Fruit fly (Drosophila melanogaster) whole organism, embryonic: ENCODE data around the gene Tis11.
A peak's percentile ranks its signal among the peaks of the same experiment; 100 is the strongest.

ENCODE experiments used
- CG10209 ChIP-seq: fragments of 200-800 bp; sonication (Bioruptor generic); optimal IDR thresholded peaks from 3 replicates; lab custom pipeline; 2017; ENCODE audit warnings: missing biosample characterization, mild to moderate bottlenecking, missing genetic modification characterization, missing genetic modification reagents
- CG11085 ChIP-seq: fragments of 200-800 bp; sonication (Bioruptor generic); IDR thresholded peaks from 2 replicates; pipeline ENCODE4 v1.3.6; 2022; ENCODE audit warnings: missing biosample characterization, missing genetic modification characterization
- CG12071 ChIP-seq: fragments of 200-800 bp; sonication (Bioruptor generic); optimal IDR thresholded peaks from 3 replicates; lab custom pipeline; 2018; ENCODE audit warnings: missing biosample characterization, mild to moderate bottlenecking, missing genetic modification characterization
- CG12391 ChIP-seq: fragments of 200-800 bp; sonication (Bioruptor generic); optimal IDR thresholded peaks from 3 replicates; lab custom pipeline; 2018; ENCODE audit warnings: missing biosample characterization, mild to moderate bottlenecking, missing genetic modification characterization, moderate library complexity
- CG13287 ChIP-seq: fragments of 200-800 bp; sonication (Bioruptor generic); IDR thresholded peaks from 2 replicates; pipeline ENCODE4 v1.3.6; 2022; ENCODE audit warnings: missing biosample characterization, missing genetic modification characterization; ENCODE audit not compliant: partially characterized antibody
- CG13775 ChIP-seq: fragments of 200-800 bp; sonication (Bioruptor generic); optimal IDR thresholded peaks from 3 replicates; lab custom pipeline; 2017; ENCODE audit warnings: missing biosample characterization, mild to moderate bottlenecking, missing genetic modification characterization
- CG1647 ChIP-seq: fragments of 200-800 bp; sonication (Bioruptor generic); optimal IDR thresholded peaks from 3 replicates; lab custom pipeline; 2016; ENCODE audit warnings: missing biosample characterization, missing genetic modification characterization
- CG17829 ChIP-seq: fragments of 200-800 bp; optimal IDR thresholded peaks from 2 replicates; lab custom pipeline; 2019; ENCODE audit warnings: missing biosample characterization, mild to moderate bottlenecking, missing genetic modification characterization, moderate library complexity
- CG18599 ChIP-seq: fragments of 200-800 bp; sonication (Bioruptor generic); optimal IDR thresholded peaks from 3 replicates; lab custom pipeline; 2017; ENCODE audit warnings: missing biosample characterization, missing genetic modification characterization, mild to moderate bottlenecking, moderate library complexity, missing genetic modification reagents
- CG2116 ChIP-seq: fragments of 200-800 bp; sonication (Bioruptor generic); optimal IDR thresholded peaks from 3 replicates; lab custom pipeline; 2018; ENCODE audit warnings: missing biosample characterization, mild to moderate bottlenecking, missing genetic modification characterization
- CG2202 ChIP-seq: fragments of 200-800 bp; sonication (Bioruptor generic); optimal IDR thresholded peaks from 2 replicates; lab custom pipeline; 2018; ENCODE audit warnings: missing biosample characterization, mild to moderate bottlenecking, missing genetic modification characterization
- CG3163 ChIP-seq: fragments of 200-800 bp; sonication (Bioruptor generic); optimal IDR thresholded peaks from 3 replicates; lab custom pipeline; 2016; ENCODE audit warnings: missing biosample characterization, missing genetic modification characterization
- CG42726 ChIP-seq: fragments of 200-800 bp; sonication (Bioruptor generic); IDR thresholded peaks from 2 replicates; pipeline ENCODE4 v1.3.6; 2022; ENCODE audit warnings: missing biosample characterization, missing genetic modification characterization; ENCODE audit not compliant: partially characterized antibody
- CG6683 ChIP-seq: fragments of 200-800 bp; sonication (Bioruptor generic); optimal IDR thresholded peaks from 2 replicates; lab custom pipeline; 2017; ENCODE audit warnings: missing biosample characterization, mild to moderate bottlenecking, missing genetic modification characterization, missing genetic modification reagents
- CG6791 ChIP-seq: fragments of 200-800 bp; sonication (Bioruptor generic); IDR thresholded peaks from 3 replicates; pipeline ENCODE4 v1.3.6; 2022; ENCODE audit warnings: missing biosample characterization, missing genetic modification characterization; ENCODE audit not compliant: partially characterized antibody
- CG7745 ChIP-seq: fragments of 200-800 bp; sonication (Bioruptor generic); optimal IDR thresholded peaks from 2 replicates; lab custom pipeline; 2018; ENCODE audit warnings: missing biosample characterization, mild to moderate bottlenecking, missing genetic modification characterization, moderate library complexity
- CG7963 ChIP-seq: fragments of 200-800 bp; sonication (Bioruptor generic); IDR thresholded peaks from 3 replicates; pipeline ENCODE4 v1.3.6; 2022; ENCODE audit warnings: missing biosample characterization, missing genetic modification characterization; ENCODE audit not compliant: partially characterized antibody
- CG8924 ChIP-seq: fragments of 200-800 bp; optimal IDR thresholded peaks from 3 replicates; lab custom pipeline; 2019; ENCODE audit warnings: missing biosample characterization, mild to moderate bottlenecking, missing genetic modification characterization, moderate library complexity
- CG9797 ChIP-seq: fragments of 200-800 bp; sonication (Bioruptor generic); optimal IDR thresholded peaks from 3 replicates; lab custom pipeline; 2018; ENCODE audit warnings: missing biosample characterization, mild to moderate bottlenecking, missing genetic modification characterization
- CG9932 ChIP-seq: fragments of 200-800 bp; sonication (Bioruptor generic); IDR thresholded peaks from 2 replicates; pipeline ENCODE4 v1.3.6; 2022; ENCODE audit warnings: missing biosample characterization, missing genetic modification characterization
- D19A ChIP-seq: fragments of 200-800 bp; optimal IDR thresholded peaks from 3 replicates; lab custom pipeline; 2019; ENCODE audit warnings: missing biosample characterization, mild to moderate bottlenecking, missing genetic modification characterization, moderate library complexity
- Deaf1 ChIP-seq: fragments of 200-800 bp; optimal IDR thresholded peaks from 3 replicates; lab custom pipeline; 2019; ENCODE audit warnings: missing biosample characterization, mild to moderate bottlenecking, missing genetic modification characterization, moderate library complexity
- Ets97D ChIP-seq: fragments of 200-800 bp; sonication (Bioruptor generic); optimal IDR thresholded peaks from 3 replicates; lab custom pipeline; 2016; ENCODE audit warnings: missing biosample characterization, missing genetic modification characterization
- Hsf ChIP-seq: fragments of 200-800 bp; sonication (Bioruptor generic); optimal IDR thresholded peaks from 3 replicates; lab custom pipeline; 2016; ENCODE audit warnings: missing biosample characterization, missing genetic modification characterization
- Lhr ChIP-seq: fragments of 200-800 bp; sonication (Bioruptor generic); optimal IDR thresholded peaks from 3 replicates; lab custom pipeline; 2017; ENCODE audit warnings: mild to moderate bottlenecking, missing biosample characterization, missing genetic modification reagents, missing genetic modification characterization
- Sin3A ChIP-seq: fragments of >200 bp; optimal IDR thresholded peaks from 2 replicates; lab custom pipeline; 2018
- Sry-δ ChIP-seq: fragments of 200-800 bp; sonication (Bioruptor generic); optimal IDR thresholded peaks from 2 replicates; lab custom pipeline; 2016; ENCODE audit warnings: missing biosample characterization, missing genetic modification characterization
- chinmo ChIP-seq: fragments of 200-800 bp; sonication (Bioruptor generic); IDR thresholded peaks from 4 replicates; pipeline ENCODE4 v1.3.6; 2022; ENCODE audit warnings: missing biosample characterization, missing genetic modification characterization; ENCODE audit not compliant: partially characterized antibody
- chm ChIP-seq: fragments of 200-800 bp; sonication (Bioruptor generic); IDR thresholded peaks from 2 replicates; pipeline ENCODE4 v1.3.6; 2022; ENCODE audit warnings: missing biosample characterization, missing genetic modification characterization
- cwo ChIP-seq: fragments of 200-800 bp; sonication (Bioruptor generic); optimal IDR thresholded peaks from 3 replicates; lab custom pipeline; 2017; ENCODE audit warnings: missing biosample characterization, missing genetic modification characterization, mild to moderate bottlenecking, moderate library complexity, missing genetic modification reagents
- emc ChIP-seq: fragments of 200-800 bp; sonication (Bioruptor generic); optimal IDR thresholded peaks from 2 replicates; lab custom pipeline; 2016; ENCODE audit warnings: missing biosample characterization, missing genetic modification characterization
- esg ChIP-seq: fragments of 200-800 bp; sonication (Bioruptor generic); conservative IDR thresholded peaks from 2 replicates; pipeline ENCODE4 v1.3.6; 2022; ENCODE audit warnings: missing biosample characterization, missing genetic modification characterization
- gcm ChIP-seq: fragments of 200-800 bp; sonication (Bioruptor generic); optimal IDR thresholded peaks from 2 replicates; lab custom pipeline; 2019; ENCODE audit warnings: missing biosample characterization, mild to moderate bottlenecking, missing genetic modification characterization, moderate library complexity
- gcm2 ChIP-seq: fragments of 200-800 bp; sonication (Bioruptor generic); optimal IDR thresholded peaks from 2 replicates; lab custom pipeline; 2016; ENCODE audit warnings: missing biosample characterization, missing genetic modification characterization
- kay ChIP-seq: fragments of 200-800 bp; sonication (Bioruptor generic); optimal IDR thresholded peaks from 2 replicates; lab custom pipeline; 2016; ENCODE audit warnings: missing biosample characterization, missing genetic modification characterization
- lab ChIP-seq: fragments of 200-800 bp; sonication (Bioruptor generic); optimal IDR thresholded peaks from 3 replicates; lab custom pipeline; 2017; ENCODE audit warnings: missing biosample characterization, missing genetic modification characterization, mild to moderate bottlenecking, moderate library complexity, missing genetic modification reagents
- mam ChIP-seq: fragments of 200-800 bp; sonication (Bioruptor generic); optimal IDR thresholded peaks from 3 replicates; lab custom pipeline; 2016; ENCODE audit warnings: missing biosample characterization, missing genetic modification characterization
- nerfin-2 ChIP-seq: fragments of 200-800 bp; sonication (Bioruptor generic); IDR thresholded peaks from 2 replicates; pipeline ENCODE4 v1.3.6; 2022; ENCODE audit warnings: missing biosample characterization, missing genetic modification characterization; ENCODE audit not compliant: partially characterized antibody
- odd ChIP-seq: fragments of 200-800 bp; sonication (Bioruptor generic); optimal IDR thresholded peaks from 2 replicates; lab custom pipeline; 2017; ENCODE audit warnings: missing biosample characterization, mild to moderate bottlenecking, missing genetic modification characterization
- pita ChIP-seq: fragments of 200-800 bp; sonication (Bioruptor generic); optimal IDR thresholded peaks from 2 replicates; lab custom pipeline; 2017; ENCODE audit warnings: missing biosample characterization, mild to moderate bottlenecking, missing genetic modification characterization
- rib ChIP-seq: fragments of 200-800 bp; sonication (Bioruptor generic); IDR thresholded peaks from 2 replicates; pipeline ENCODE4 v1.3.6; 2022; ENCODE audit warnings: missing biosample characterization, missing genetic modification characterization
- salm ChIP-seq: fragments of 200-800 bp; sonication (Bioruptor generic); optimal IDR thresholded peaks from 2 replicates; lab custom pipeline; 2018; ENCODE audit warnings: missing biosample characterization, mild to moderate bottlenecking, missing genetic modification characterization
- sens-2 ChIP-seq: fragments of 200-800 bp; sonication (Bioruptor generic); IDR thresholded peaks from 2 replicates; pipeline ENCODE4 v1.3.6; 2022; ENCODE audit warnings: missing biosample characterization, missing genetic modification characterization
- sob ChIP-seq: fragments of 200-800 bp; sonication (Bioruptor generic); IDR thresholded peaks from 2 replicates; pipeline ENCODE4 v1.3.6; 2022; ENCODE audit warnings: missing biosample characterization, missing genetic modification characterization
- sr ChIP-seq: fragments of 200-800 bp; sonication (Bioruptor generic); IDR thresholded peaks from 3 replicates; pipeline ENCODE4 v1.3.6; 2022; ENCODE audit warnings: missing biosample characterization, missing genetic modification characterization
- stwl ChIP-seq: fragments of 200-800 bp; sonication (Bioruptor generic); optimal IDR thresholded peaks from 3 replicates; lab custom pipeline; 2018; ENCODE audit warnings: missing biosample characterization, mild to moderate bottlenecking, missing genetic modification characterization, moderate library complexity
- tup ChIP-seq: fragments of 200-800 bp; sonication (Bioruptor generic); optimal IDR thresholded peaks from 2 replicates; lab custom pipeline; 2016; ENCODE audit warnings: missing biosample characterization, mild to moderate bottlenecking, missing genetic modification characterization, moderate library complexity
- unc-4 ChIP-seq: fragments of 200-800 bp; sonication (Bioruptor generic); IDR thresholded peaks from 2 replicates; pipeline ENCODE4 v1.3.6; 2022; ENCODE audit warnings: missing biosample characterization, missing genetic modification characterization; ENCODE audit not compliant: partially characterized antibody
- wek ChIP-seq: fragments of 200-800 bp; sonication (Bioruptor generic); optimal IDR thresholded peaks from 3 replicates; lab custom pipeline; 2018; ENCODE audit warnings: missing biosample characterization, mild to moderate bottlenecking, missing genetic modification characterization, moderate library complexity

Tis11 gene

DNA sequence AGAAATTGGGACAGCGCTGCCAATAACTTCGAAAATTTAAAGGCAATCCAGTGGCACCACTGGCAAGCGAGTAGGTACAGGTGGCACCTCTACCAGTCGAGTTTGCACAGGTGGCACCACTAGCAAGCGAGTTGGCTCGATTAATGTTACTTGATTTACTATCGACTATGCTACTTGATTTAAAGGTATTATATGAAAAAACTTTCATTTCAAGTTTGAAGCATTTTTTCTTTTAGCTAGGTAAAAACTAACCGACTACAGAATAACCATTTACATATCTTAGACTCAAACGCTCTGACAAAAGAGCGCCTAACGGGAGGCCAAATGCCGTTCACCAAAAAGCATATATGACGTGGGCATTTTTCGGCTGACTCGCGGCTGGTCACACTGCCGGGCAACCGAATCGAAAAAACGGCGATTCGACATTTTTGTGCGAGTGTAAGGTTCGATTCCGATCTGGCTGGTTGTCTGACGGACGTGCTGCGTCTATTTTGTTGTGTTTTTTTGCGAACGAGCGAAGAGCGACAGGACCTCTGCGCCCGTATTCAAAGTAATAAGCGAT, at the start of gene Tis11 (continued):
- no peak for TF ChIP-seq D19A (tag; lab: Kevin White, UChicago)
- TF ChIP-seq esg: no peak
- peak; percentile 18; the same call in 1 of the 2 replicates for TF ChIP-seq CG9932 (GFP tag; lab: Robert Waterston, UW)
- TF ChIP-seq Deaf1 (tag; lab: Kevin White, UChicago): peak; percentile 58
- TF ChIP-seq CG11085 (GFP tag; lab: Robert Waterston, UW): peak; percentile 42; the same call in 1 of the 2 replicates
- peak; percentile 38; the same call in 1 of the 2 replicates for TF ChIP-seq CG13287 (GFP tag; lab: Robert Waterston, UW)
- TF ChIP-seq CG9797: peak; percentile 96
- TF ChIP-seq CG6791 (GFP tag; lab: Robert Waterston, UW): peak; percentile 21; the same call in 1 of the 3 replicates
- no peak for TF ChIP-seq odd (GFP tag; lab: Kevin White, UChicago)
- no peak for TF ChIP-seq cwo
- TF ChIP-seq CG2116 (GFP tag; lab: Kevin White, UChicago): peak; percentile 71
- peak; percentile 9 for TF ChIP-seq CG10209 (GFP tag; lab: Kevin White, UChicago)
- peak; percentile 75 for TF ChIP-seq Ets97D
- no peak for TF ChIP-seq gcm (GFP tag; lab: Kevin White, UChicago)
- TF ChIP-seq CG42726 (GFP tag; lab: Robert Waterston, UW): peak; percentile 69; the same call in 1 of the 2 replicates
- TF ChIP-seq lab (GFP tag; lab: Kevin White, UChicago): peak; percentile 33
- no peak for TF ChIP-seq nerfin-2
- TF ChIP-seq emc (GFP tag; lab: Kevin White, UChicago): no peak
- peak; percentile 31 for TF ChIP-seq wek (GFP tag; lab: Kevin White, UChicago)
- peak; percentile 77 for TF ChIP-seq pita (GFP tag; lab: Kevin White, UChicago)
- peak; percentile 88 for TF ChIP-seq Sin3A (lab: Kevin White, UChicago)
- TF ChIP-seq CG3163 (GFP tag; lab: Kevin White, UChicago): peak; percentile 0
- TF ChIP-seq Lhr (GFP tag; lab: Kevin White, UChicago): peak; percentile 93
- TF ChIP-seq sens-2: no peak
- TF ChIP-seq gcm2: peak; percentile 9
- TF ChIP-seq Hsf (GFP tag; lab: Kevin White, UChicago): no peak
- peak; percentile 55 for TF ChIP-seq unc-4 (GFP tag; lab: Robert Waterston, UW)
- peak; percentile 94 for TF ChIP-seq chm
- no peak for TF ChIP-seq kay (GFP tag; lab: Kevin White, UChicago)
- TF ChIP-seq CG13775 (GFP tag; lab: Kevin White, UChicago): peak; percentile 1
- no peak for TF ChIP-seq CG6683
- TF ChIP-seq sob (GFP tag; lab: Robert Waterston, UW): peak; percentile 35; the same call in 1 of the 2 replicates
- peak; percentile 23; the same call in 1 of the 3 replicates for TF ChIP-seq sr (GFP tag; lab: Robert Waterston, UW)
- no peak for TF ChIP-seq CG7963 (GFP tag; lab: Robert Waterston, UW)
- TF ChIP-seq CG12391 (tag; lab: Kevin White, UChicago): peak; percentile 3
- peak; percentile 61 for TF ChIP-seq rib
- TF ChIP-seq CG17829 (tag; lab: Kevin White, UChicago): peak; percentile 25
- TF ChIP-seq CG12071 (GFP tag; lab: Kevin White, UChicago): peak; percentile 18
- TF ChIP-seq salm: peak; percentile 12
- TF ChIP-seq CG7745 (tag; lab: Kevin White, UChicago): peak; percentile 23
- peak; percentile 18 for TF ChIP-seq stwl (tag; lab: Kevin White, UChicago)
- peak; percentile 25 for TF ChIP-seq mam (GFP tag; lab: Kevin White, UChicago)
- peak; percentile 69 for TF ChIP-seq Sry-δ (GFP tag; lab: Kevin White, UChicago)
- no peak for TF ChIP-seq tup (GFP tag; lab: Kevin White, UChicago)
- TF ChIP-seq chinmo: 0 out of 4 replicates have a peak, but pooled peaks have one; percentile 31
- no peak for TF ChIP-seq CG2202 (tag; lab: Kevin White, UChicago)
- TF ChIP-seq CG8924 (tag; lab: Kevin White, UChicago): peak; percentile 19
- no peak for TF ChIP-seq CG1647 (GFP tag; lab: Kevin White, UChicago)
- peak; percentile 37 for TF ChIP-seq CG18599 (GFP tag; lab: Kevin White, UChicago)
